Worm (Caenorhabditis elegans) whole organism, L4 larva: ENCODE data around the gene pxf-1.

Experiments
- F26F4.8 ChIP-seq: fragments of 200-800 bp; sonication (Bioruptor generic); conservative IDR thresholded peaks from 2 replicates; pipeline ENCODE4 v1.3.6; 2022; ENCODE audit warnings: missing genetic modification characterization, missing compliant biosample characterization
- T26A8.4 ChIP-seq: fragments of 200-800 bp; sonication (Bioruptor generic); IDR thresholded peaks from 2 replicates; pipeline ENCODE4 v1.3.6; 2022; ENCODE audit warnings: missing genetic modification characterization, missing compliant biosample characterization
- Y5F2A.4 ChIP-seq: fragments of 200-800 bp; sonication (Bioruptor generic); optimal IDR thresholded peaks from 2 replicates; lab custom pipeline; 2018; ENCODE audit warnings: mild to moderate bottlenecking, missing genetic modification characterization, missing compliant biosample characterization
- aha-1 ChIP-seq: fragments of 150-350 bp; peaks from one replicate; lab custom pipeline; 2014; ENCODE audit warnings: missing biosample characterization, missing genetic modification characterization
- aly-2 ChIP-seq: sonication (generic microtip); optimal IDR thresholded peaks from 2 replicates; lab custom pipeline; 2018; ENCODE audit warnings: missing biosample characterization, missing genetic modification characterization
- ceh-32 ChIP-seq: sonication (generic microtip); optimal IDR thresholded peaks from 2 replicates; lab custom pipeline; 2016; ENCODE audit warnings: mild to moderate bottlenecking, missing genetic modification characterization, missing compliant biosample characterization; ENCODE audit not compliant: poor library complexity
- ctbp-1 ChIP-seq: fragments of 200-800 bp; sonication (Bioruptor generic); IDR thresholded peaks from 2 replicates; pipeline ENCODE4 v1.3.6; 2022; ENCODE audit warnings: missing genetic modification reagents, missing genetic modification characterization, missing compliant biosample characterization
- daf-16 ChIP-seq, 3 experiments: sonication (generic microtip); optimal IDR thresholded peaks; 2 replicates each; lab custom pipeline; 2016 to 2017; ENCODE audit warnings: missing genetic modification characterization in 3 of 3, missing genetic modification reagents in 3 of 3, mild to moderate bottlenecking in 2 of 3, missing compliant biosample characterization in 2 of 3, missing biosample characterization in 1 of 3, moderate library complexity in 1 of 3
- dmd-8 ChIP-seq: fragments of 200-800 bp; sonication (Bioruptor generic); IDR thresholded peaks from 2 replicates; pipeline ENCODE4 v1.3.6; 2022; ENCODE audit warnings: missing genetic modification characterization, missing compliant biosample characterization
- dpl-1 ChIP-seq: fragments of 150-350 bp; optimal IDR thresholded peaks from 2 replicates; lab custom pipeline; 2014; ENCODE audit warnings: missing biosample characterization, missing genetic modification reagents, missing genetic modification characterization
- dve-1 ChIP-seq: sonication (generic microtip); optimal IDR thresholded peaks from 2 replicates; lab custom pipeline; 2017; ENCODE audit warnings: antibody characterized with exemption, mild to moderate bottlenecking, missing genetic modification characterization, missing compliant biosample characterization; ENCODE audit not compliant: insufficient read depth
- egl-27 ChIP-seq: sonication (generic microtip); optimal IDR thresholded peaks from 3 replicates; lab custom pipeline; 2017; ENCODE audit warnings: missing biosample characterization, missing genetic modification reagents, missing genetic modification characterization
- egl-43 ChIP-seq: fragments of 200-800 bp; sonication (Bioruptor generic); IDR thresholded peaks from 2 replicates; pipeline ENCODE4 v1.3.6; 2022; ENCODE audit warnings: missing genetic modification reagents, missing genetic modification characterization, missing compliant biosample characterization
- fkh-10 ChIP-seq: fragments of 150-350 bp; optimal IDR thresholded peaks from 2 replicates; lab custom pipeline; 2014; ENCODE audit warnings: missing biosample characterization, missing genetic modification reagents, missing genetic modification characterization
- gei-8 ChIP-seq: fragments of 200-800 bp; sonication (Bioruptor generic); optimal IDR thresholded peaks from 2 replicates; lab custom pipeline; 2018; ENCODE audit warnings: mild to moderate bottlenecking, missing genetic modification characterization, missing compliant biosample characterization
- hif-1 ChIP-seq, 2 experiments: sonication (generic microtip); optimal IDR thresholded peaks; 2 replicates each; lab custom pipeline; 2016 to 2017; ENCODE audit warnings: missing compliant biosample characterization in 2 of 2, missing genetic modification characterization in 2 of 2, missing genetic modification reagents in 2 of 2, missing genotype in 2 of 2, mild to moderate bottlenecking in 1 of 2
- hlh-11 ChIP-seq: fragments of 200-800 bp; sonication (Bioruptor generic); optimal IDR thresholded peaks from 2 replicates; lab custom pipeline; 2018; ENCODE audit warnings: mild to moderate bottlenecking, missing genetic modification characterization, missing compliant biosample characterization
- hlh-30 ChIP-seq: sonication (generic microtip); optimal IDR thresholded peaks from 2 replicates; lab custom pipeline; 2017; ENCODE audit warnings: antibody characterized with exemption, mild to moderate bottlenecking, missing genetic modification characterization, missing compliant biosample characterization; ENCODE audit not compliant: insufficient read depth
- hmg-1.1 ChIP-seq: fragments of 200-800 bp; sonication (Bioruptor generic); IDR thresholded peaks from 2 replicates; pipeline ENCODE4 v1.3.6; 2022; ENCODE audit warnings: missing genetic modification reagents, missing genetic modification characterization, missing compliant biosample characterization
- jun-1 ChIP-seq: fragments of 150-350 bp; optimal IDR thresholded peaks from 2 replicates; lab custom pipeline; 2014; ENCODE audit warnings: missing biosample characterization, missing genetic modification reagents, missing genetic modification characterization
- lin-1 ChIP-seq: fragments of 200-800 bp; sonication (Bioruptor generic); IDR thresholded peaks from 2 replicates; pipeline ENCODE4 v1.3.6; 2022; ENCODE audit warnings: missing genetic modification reagents, missing genetic modification characterization, missing compliant biosample characterization
- lin-38 ChIP-seq: fragments of 200-800 bp; sonication (Bioruptor generic); IDR thresholded peaks from 2 replicates; pipeline ENCODE4 v1.3.6; 2022; ENCODE audit warnings: missing genetic modification reagents, missing genetic modification characterization, missing compliant biosample characterization
- lir-3 ChIP-seq: sonication (generic microtip); optimal IDR thresholded peaks from 2 replicates; lab custom pipeline; 2016; ENCODE audit warnings: mild to moderate bottlenecking, missing genetic modification characterization, missing compliant biosample characterization
- lsy-2 ChIP-seq, 2 experiments: fragments of 150-350 bp in 1 of 2; sonication (generic microtip) in 1 of 2; optimal IDR thresholded peaks; 2 replicates each; lab custom pipeline; 2014 to 2017; ENCODE audit warnings: missing biosample characterization in 2 of 2, missing genetic modification characterization in 2 of 2
- mdl-1 ChIP-seq, 2 experiments: fragments of 150-350 bp in 1 of 2; sonication (generic microtip) in 1 of 2; optimal IDR thresholded peaks; 2 replicates each; lab custom pipeline; 2014 to 2017; ENCODE audit warnings: missing biosample characterization in 2 of 2, missing genetic modification characterization in 2 of 2
- mep-1 ChIP-seq: fragments of 150-350 bp; sonication (generic microtip); optimal IDR thresholded peaks from 3 replicates; lab custom pipeline; 2014; ENCODE audit warnings: missing biosample characterization, missing genetic modification characterization
- mes-2 ChIP-seq: sonication (generic microtip); optimal IDR thresholded peaks from 2 replicates; lab custom pipeline; 2016; ENCODE audit warnings: missing genotype, mild to moderate bottlenecking, missing genetic modification characterization, missing compliant biosample characterization; ENCODE audit not compliant: poor library complexity, severe bottlenecking
- mxl-2 ChIP-seq: fragments of 200-800 bp; sonication (Bioruptor generic); conservative IDR thresholded peaks from 2 replicates; pipeline ENCODE4 v1.3.6; 2022; ENCODE audit warnings: missing genetic modification reagents, missing genetic modification characterization, missing compliant biosample characterization
- mxl-3 ChIP-seq: fragments of 200-800 bp; sonication (Bioruptor generic); optimal IDR thresholded peaks from 2 replicates; lab custom pipeline; 2018; ENCODE audit warnings: mild to moderate bottlenecking, missing genetic modification characterization, missing compliant biosample characterization
- nhr-11 ChIP-seq: fragments of 150-350 bp; optimal IDR thresholded peaks from 2 replicates; lab custom pipeline; 2014; ENCODE audit warnings: missing biosample characterization, missing genetic modification characterization
- nhr-25 ChIP-seq: sonication (generic microtip); optimal IDR thresholded peaks from 2 replicates; lab custom pipeline; 2017; ENCODE audit warnings: missing genetic modification characterization, mild to moderate bottlenecking, missing compliant biosample characterization, antibody characterized with exemption, moderate library complexity, borderline replicate concordance; ENCODE audit not compliant: insufficient read depth
- nhr-28 ChIP-seq: fragments of 150-350 bp; optimal IDR thresholded peaks from 2 replicates; lab custom pipeline; 2014; ENCODE audit warnings: missing biosample characterization, missing genetic modification characterization
- nhr-42 ChIP-seq: fragments of 200-800 bp; sonication (Bioruptor generic); IDR thresholded peaks from 2 replicates; pipeline ENCODE4 v1.3.6; 2022; ENCODE audit warnings: missing genetic modification characterization, missing compliant biosample characterization
- pha-4 ChIP-seq, 2 experiments: fragments of 150-350 bp in 1 of 2; fragments of 200-800 bp in 1 of 2; sonication (Bioruptor generic) in 1 of 2; IDR thresholded peaks in 1 of 2; optimal IDR thresholded peaks in 1 of 2; 2 replicates each; pipeline versions ENCODE4 v1.3.6 to Lab custom; 2014 to 2022; ENCODE audit warnings: missing genetic modification characterization in 2 of 2, missing genetic modification reagents in 2 of 2, missing biosample characterization in 1 of 2, missing compliant biosample characterization in 1 of 2
- rbr-2 ChIP-seq: sonication (generic microtip); optimal IDR thresholded peaks from 2 replicates; lab custom pipeline; 2016; ENCODE audit warnings: missing genotype, missing genetic modification characterization, missing compliant biosample characterization
- set-16 ChIP-seq: fragments of 200-800 bp; sonication (Bioruptor generic); IDR thresholded peaks from 2 replicates; pipeline ENCODE4 v1.3.6; 2022; ENCODE audit warnings: missing genetic modification reagents, missing genetic modification characterization, missing compliant biosample characterization
- snpc-4 ChIP-seq: fragments of 150-350 bp; optimal IDR thresholded peaks from 2 replicates; lab custom pipeline; 2014; ENCODE audit warnings: missing biosample characterization, missing genetic modification characterization
- tag-97 ChIP-seq: fragments of 200-800 bp; sonication (Bioruptor generic); IDR thresholded peaks from 2 replicates; pipeline ENCODE4 v1.3.6; 2022; ENCODE audit warnings: missing genetic modification characterization, missing compliant biosample characterization
- unc-130 ChIP-seq: sonication (generic microtip); optimal IDR thresholded peaks from 2 replicates; lab custom pipeline; 2016; ENCODE audit warnings: missing genetic modification reagents, missing genetic modification characterization, missing compliant biosample characterization
- unc-62 ChIP-seq, 3 experiments: fragments of 150-350 bp in 1 of 3; sonication (generic microtip); optimal IDR thresholded peaks in 2 of 3; peaks in 1 of 3; 1 replicate in 1 of 3; 2 replicates in 2 of 3; lab custom pipeline; 2014 to 2017; ENCODE audit warnings: missing biosample characterization in 3 of 3, missing genetic modification characterization in 3 of 3, missing genetic modification reagents in 3 of 3, missing genotype in 1 of 3

pxf-1 gene

DNA sequence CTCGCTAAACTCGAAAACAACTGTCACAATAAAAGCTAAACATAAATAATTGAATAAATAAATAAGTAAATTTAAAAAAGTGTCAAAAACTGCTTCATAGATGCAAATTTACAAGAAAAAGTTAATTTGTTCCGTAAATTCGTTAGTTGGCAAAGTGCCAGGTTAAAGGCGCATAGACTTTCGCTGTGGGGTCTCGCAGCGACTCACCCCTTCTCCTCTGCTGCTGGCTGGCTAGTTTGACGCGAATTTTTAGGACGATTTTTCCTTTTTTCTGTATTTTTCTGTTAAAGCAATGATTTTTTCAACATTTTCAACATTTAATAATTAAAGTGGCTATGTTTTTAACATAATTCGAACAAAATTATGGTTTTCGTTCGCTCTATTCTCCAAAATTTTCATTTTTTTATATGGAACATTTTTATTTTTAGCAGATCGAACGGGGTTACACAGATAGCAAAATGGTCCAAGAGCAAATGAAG is 2.1 kb upstream of the pxf-1 start, which contains the start of gene rack-1:
rack-1 (plus strand) TSS at position 429 of the 479 bp plus-strand sequence.
- peak; percentile 16 for TF ChIP-seq mxl-3
- peak; percentile 65 for TF ChIP-seq mep-1
- peak; percentile 17 for TF ChIP-seq unc-130 (GFP tag; lab: Kevin White, UChicago)
- TF ChIP-seq rbr-2 = peak; percentile 39
- TF ChIP-seq aha-1 (tag; lab: Kevin White, UChicago) = peak; percentile 54
- peak; percentile 48 for TF ChIP-seq hlh-11
- peak in 1 of 2 experiments; percentile 7 for TF ChIP-seq mdl-1 (tag; optimal IDR thresholded peaks at IDR 0.05; lab: Kevin White, UChicago)
- no peak for TF ChIP-seq tag-97
- TF ChIP-seq lir-3 (tag; lab: Kevin White, UChicago) = no peak
- peak; percentile 45 for TF ChIP-seq dve-1 (tag; lab: Kevin White, UChicago)
- TF ChIP-seq hmg-1.1 (GFP tag; lab: Robert Waterston, UW) = peak; percentile 49
- TF ChIP-seq daf-16 (GFP tag; optimal IDR thresholded peaks at IDR 0.05; lab: Kevin White, UChicago) = no peak
- TF ChIP-seq daf-16 (tag; optimal IDR thresholded peaks at IDR 0.05; lab: Kevin White, UChicago) = peak; percentile 38
- TF ChIP-seq mes-2 (tag; lab: Kevin White, UChicago) = peak; percentile 78
- TF ChIP-seq ceh-32 (tag; lab: Kevin White, UChicago) = no peak
- peak; percentile 44 for TF ChIP-seq nhr-28 (tag; lab: Kevin White, UChicago)
- TF ChIP-seq hif-1 (tag; optimal IDR thresholded peaks at IDR 0.05; lab: Kevin White, UChicago) = peak in 1 of 2 experiments; percentile 18
- TF ChIP-seq fkh-10 (GFP tag; lab: Kevin White, UChicago) = peak; percentile 11
- peak; percentile 14 for TF ChIP-seq nhr-11
- no peak for TF ChIP-seq snpc-4 (tag; lab: Kevin White, UChicago)
- TF ChIP-seq nhr-25 = no peak
- no peak for TF ChIP-seq dmd-8 (GFP tag; lab: Robert Waterston, UW)
- peak; percentile 51 for TF ChIP-seq lin-38 (GFP tag; lab: Robert Waterston, UW)
- peak; percentile 38 for TF ChIP-seq dpl-1 (GFP tag; lab: Kevin White, UChicago)
- peak in 1 of 2 experiments; percentile 79 for TF ChIP-seq lsy-2 (tag; optimal IDR thresholded peaks at IDR 0.05; lab: Kevin White, UChicago)
- TF ChIP-seq hlh-30 = peak; percentile 12

DNA sequence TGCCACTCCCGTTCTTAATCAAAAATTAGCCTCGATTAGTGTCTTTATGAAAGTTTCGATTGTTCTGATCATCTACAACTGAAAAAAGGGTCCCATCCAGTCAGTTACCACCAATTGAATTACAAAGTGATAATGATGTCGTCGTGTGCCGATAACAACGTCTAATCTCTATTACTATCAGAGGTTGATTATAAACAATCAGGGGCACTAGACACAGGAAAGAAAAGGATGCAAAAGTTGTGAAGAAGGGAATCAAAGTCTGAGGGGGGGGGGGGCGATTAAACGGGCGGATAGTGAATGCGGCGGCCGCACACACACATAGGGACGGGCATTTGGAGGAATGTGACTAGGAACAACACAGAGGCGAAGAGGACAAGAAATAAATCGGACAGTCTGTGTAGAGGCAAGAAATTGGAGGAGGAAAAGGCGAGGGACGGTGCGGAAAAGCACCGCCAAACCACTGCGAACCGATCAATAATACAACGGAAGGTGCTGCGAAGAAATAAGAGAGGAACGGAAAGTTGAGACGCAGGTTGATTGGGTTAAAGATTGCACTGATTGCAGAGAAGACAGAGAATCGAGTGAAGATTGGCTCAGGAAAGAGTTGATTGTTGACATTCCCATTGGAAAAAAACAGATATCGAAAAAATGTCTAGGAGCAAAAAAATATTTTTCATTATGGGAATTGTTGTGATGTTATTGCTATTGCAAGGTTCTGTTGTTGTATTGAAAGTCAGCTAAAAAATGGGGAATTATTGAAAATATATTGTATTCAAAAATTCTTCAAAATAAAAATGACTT is 991 bp upstream of the pxf-1 start:
- TF ChIP-seq hlh-11 (peak; percentile 65), aly-2 (tag; lab: Kevin White, UChicago) (no peak), gei-8 (no peak), T26A8.4 (GFP tag; lab: Robert Waterston, UW) (no peak), pha-4 (GFP tag; IDR thresholded peaks at IDR 0.05; lab: Robert Waterston, UW) (no peak), pha-4 (tag; optimal IDR thresholded peaks at IDR 0.05; lab: Kevin White, UChicago) (no peak), mxl-3 (peak; percentile 78), F26F4.8 (no peak), aha-1 (tag; lab: Kevin White, UChicago) (peak; percentile 89), nhr-42 (GFP tag; lab: Robert Waterston, UW) (no peak), egl-43 (GFP tag; lab: Robert Waterston, UW) (peak; percentile 16; the same call in 1 of the 2 replicates), unc-62 (GFP tag; optimal IDR thresholded peaks at IDR 0.05 in 1 of 2; lab: Kevin White, UChicago) (peak in 1 of 2 experiments; percentile 93), unc-62 (tag; optimal IDR thresholded peaks at IDR 0.05; lab: Kevin White, UChicago) (no peak), daf-16 (GFP tag; optimal IDR thresholded peaks at IDR 0.05; lab: Kevin White, UChicago) (peak in 1 of 2 experiments; percentile 92), daf-16 (tag; optimal IDR thresholded peaks at IDR 0.05; lab: Kevin White, UChicago) (peak; percentile 40), ctbp-1 (GFP tag; lab: Robert Waterston, UW) (no peak), Y5F2A.4 (GFP tag; lab: Kevin White, UChicago) (no peak), lin-1 (GFP tag; lab: Robert Waterston, UW) (no peak), dve-1 (tag; lab: Kevin White, UChicago) (peak; percentile 36), mxl-2 (GFP tag; lab: Robert Waterston, UW) (0 out of 2 replicates have a peak, but pooled peaks have one; percentile 31), set-16 (GFP tag; lab: Robert Waterston, UW) (peak; percentile 24; the same call in 1 of the 2 replicates), jun-1 (tag; lab: Kevin White, UChicago) (no peak), egl-27 (tag; lab: Kevin White, UChicago) (no peak)
